Fruit fly (Drosophila melanogaster) whole organism, embryonic: Measurements from ENCODE around the gene Gk1.
A peak's percentile ranks its signal among the peaks of the same experiment; 100 is the strongest.

ENCODE experiments used
- BtbVII ChIP-seq: fragments of 200-800 bp; sonication (Bioruptor generic); optimal IDR thresholded peaks from 3 replicates; lab custom pipeline; 2017; ENCODE audit warnings: missing biosample characterization, mild to moderate bottlenecking, missing genetic modification characterization
- CG10959 ChIP-seq: fragments of 200-800 bp; sonication (Bioruptor generic); IDR thresholded peaks from 2 replicates; pipeline ENCODE4 v1.3.6; 2022; ENCODE audit warnings: missing biosample characterization, missing genetic modification characterization
- CG11560 ChIP-seq: fragments of 200-800 bp; sonication (Bioruptor generic); IDR thresholded peaks from 3 replicates; pipeline ENCODE4 v1.3.6; 2022; ENCODE audit warnings: missing biosample characterization, missing genetic modification characterization
- CG12071 ChIP-seq: fragments of 200-800 bp; sonication (Bioruptor generic); optimal IDR thresholded peaks from 3 replicates; lab custom pipeline; 2018; ENCODE audit warnings: missing biosample characterization, mild to moderate bottlenecking, missing genetic modification characterization
- CG13624 ChIP-seq: fragments of 200-800 bp; sonication (Bioruptor generic); optimal IDR thresholded peaks from 2 replicates; lab custom pipeline; 2016; ENCODE audit warnings: missing biosample characterization, missing genetic modification characterization
- CG13775 ChIP-seq: fragments of 200-800 bp; sonication (Bioruptor generic); optimal IDR thresholded peaks from 3 replicates; lab custom pipeline; 2017; ENCODE audit warnings: missing biosample characterization, mild to moderate bottlenecking, missing genetic modification characterization
- CG15514 ChIP-seq: fragments of 200-800 bp; sonication (Bioruptor generic); optimal IDR thresholded peaks from 3 replicates; lab custom pipeline; 2017; ENCODE audit warnings: missing biosample characterization, missing genetic modification characterization, mild to moderate bottlenecking, moderate library complexity, missing genetic modification reagents
- CG1603 ChIP-seq: fragments of 200-800 bp; sonication (Bioruptor generic); optimal IDR thresholded peaks from 2 replicates; lab custom pipeline; 2019; ENCODE audit warnings: missing biosample characterization, mild to moderate bottlenecking, missing genetic modification characterization, moderate library complexity
- CG17359 ChIP-seq: fragments of 200-800 bp; sonication (Bioruptor generic); optimal IDR thresholded peaks from 3 replicates; lab custom pipeline; 2018; ENCODE audit warnings: missing biosample characterization, mild to moderate bottlenecking, missing genetic modification characterization, moderate library complexity
- CG3163 ChIP-seq: fragments of 200-800 bp; sonication (Bioruptor generic); optimal IDR thresholded peaks from 3 replicates; lab custom pipeline; 2016; ENCODE audit warnings: missing biosample characterization, missing genetic modification characterization
- CG6175 ChIP-seq: fragments of 200-800 bp; sonication (Bioruptor generic); IDR thresholded peaks from 3 replicates; pipeline ENCODE4 v1.3.6; 2022; ENCODE audit warnings: missing biosample characterization, missing genetic modification characterization
- CG6813 ChIP-seq: fragments of 200-800 bp; sonication (Bioruptor generic); optimal IDR thresholded peaks from 2 replicates; lab custom pipeline; 2017; ENCODE audit warnings: missing biosample characterization, missing genetic modification characterization, mild to moderate bottlenecking, moderate library complexity, missing genetic modification reagents
- CG7839 ChIP-seq: fragments of 200-800 bp; sonication (Bioruptor generic); optimal IDR thresholded peaks from 3 replicates; lab custom pipeline; 2018; ENCODE audit warnings: missing biosample characterization, mild to moderate bottlenecking, missing genetic modification characterization, moderate library complexity
- CG8089 ChIP-seq: fragments of 200-800 bp; sonication (Bioruptor generic); optimal IDR thresholded peaks from 3 replicates; lab custom pipeline; 2016; ENCODE audit warnings: missing biosample characterization, missing genetic modification characterization
- CG8290 ChIP-seq, 3 experiments: fragments of 200-800 bp; sonication (Bioruptor generic); optimal IDR thresholded peaks; 2 replicates each; lab custom pipeline; 2016 to 2019; ENCODE audit warnings: missing biosample characterization in 3 of 3, missing genetic modification characterization in 3 of 3, mild to moderate bottlenecking in 2 of 3, moderate library complexity in 1 of 3
- CG8765 ChIP-seq: fragments of 200-800 bp; sonication (Bioruptor generic); IDR thresholded peaks from 2 replicates; pipeline ENCODE4 v1.3.6; 2022; ENCODE audit warnings: missing biosample characterization, missing genetic modification characterization
- Gsc ChIP-seq: fragments of 200-800 bp; sonication (Bioruptor generic); IDR thresholded peaks from 2 replicates; pipeline ENCODE4 v1.3.6; 2022; ENCODE audit warnings: missing biosample characterization, missing genetic modification characterization
- Hmr ChIP-seq: fragments of 200-800 bp; sonication (Bioruptor generic); optimal IDR thresholded peaks from 3 replicates; lab custom pipeline; 2017; ENCODE audit warnings: mild to moderate bottlenecking, missing biosample characterization, missing genetic modification reagents, missing genetic modification characterization
- Jarid2 ChIP-seq: fragments of 200-800 bp; sonication (Bioruptor generic); optimal IDR thresholded peaks from 3 replicates; lab custom pipeline; 2017; ENCODE audit warnings: mild to moderate bottlenecking, missing biosample characterization, missing genetic modification reagents, missing genetic modification characterization
- Med ChIP-seq: fragments of 200-800 bp; sonication (Bioruptor generic); peaks from one replicate; lab custom pipeline; 2016; ENCODE audit warnings: missing biosample characterization, missing genetic modification characterization, mild to moderate bottlenecking, inconsistent platforms, moderate library complexity
- Nf-YC ChIP-seq: fragments of 200-800 bp; optimal IDR thresholded peaks from 3 replicates; lab custom pipeline; 2019; ENCODE audit warnings: missing biosample characterization, mild to moderate bottlenecking, missing genetic modification characterization, moderate library complexity
- Optix ChIP-seq: fragments of 200-800 bp; sonication (Bioruptor generic); IDR thresholded peaks from 3 replicates; pipeline ENCODE4 v1.3.6; 2022; ENCODE audit warnings: missing biosample characterization, missing genetic modification characterization
- Pdp1 ChIP-seq, 2 experiments: fragments of 200-800 bp; sonication (Bioruptor generic); optimal IDR thresholded peaks; 3 replicates each; lab custom pipeline; 2016; ENCODE audit warnings: missing biosample characterization in 2 of 2, missing genetic modification characterization in 2 of 2, mild to moderate bottlenecking in 1 of 2, moderate library complexity in 1 of 2
- Ptx1 ChIP-seq: fragments of 200-800 bp; sonication (Bioruptor generic); IDR thresholded peaks from 2 replicates; pipeline ENCODE4 v1.3.6; 2022; ENCODE audit warnings: missing biosample characterization, missing genetic modification characterization
- Sin3A ChIP-seq: fragments of >200 bp; optimal IDR thresholded peaks from 2 replicates; lab custom pipeline; 2018
- Stat92E ChIP-seq, 3 experiments: fragments of >200 bp in 2 of 3; fragments of 200-800 bp in 1 of 3; sonication (Bioruptor generic) in 1 of 3; optimal IDR thresholded peaks; 2 replicates each; lab custom pipeline; 2017 to 2019; ENCODE audit warnings: missing biosample characterization in 3 of 3, missing genetic modification characterization in 3 of 3, mild to moderate bottlenecking in 1 of 3, moderate library complexity in 1 of 3
- Taf1 ChIP-seq: fragments of 200-800 bp; sonication (Bioruptor generic); IDR thresholded peaks from 2 replicates; pipeline ENCODE4 v1.3.6; 2022; ENCODE audit warnings: missing biosample characterization, missing genetic modification characterization
- ac ChIP-seq: fragments of 200-800 bp; sonication (Bioruptor generic); optimal IDR thresholded peaks from 3 replicates; lab custom pipeline; 2017; ENCODE audit warnings: missing biosample characterization, mild to moderate bottlenecking, missing genetic modification characterization
- ap ChIP-seq: fragments of 200-800 bp; sonication (Bioruptor generic); IDR thresholded peaks from 2 replicates; pipeline ENCODE4 v1.3.6; 2022; ENCODE audit warnings: missing biosample characterization, missing genetic modification characterization
- ato ChIP-seq: fragments of 200-800 bp; sonication (Bioruptor generic); IDR thresholded peaks from 2 replicates; pipeline ENCODE4 v1.3.6; 2022; ENCODE audit warnings: missing biosample characterization, missing genetic modification characterization; ENCODE audit not compliant: partially characterized antibody
- caup ChIP-seq: fragments of 200-800 bp; sonication (Bioruptor generic); optimal IDR thresholded peaks from 3 replicates; lab custom pipeline; 2017; ENCODE audit warnings: missing biosample characterization, mild to moderate bottlenecking, missing genetic modification characterization, moderate library complexity; ENCODE audit not compliant: severe bottlenecking
- cg ChIP-seq: fragments of 200-800 bp; sonication (Bioruptor generic); optimal IDR thresholded peaks from 3 replicates; lab custom pipeline; 2019; ENCODE audit warnings: missing biosample characterization, mild to moderate bottlenecking, missing genetic modification characterization, moderate library complexity
- chinmo ChIP-seq: fragments of 200-800 bp; sonication (Bioruptor generic); IDR thresholded peaks from 4 replicates; pipeline ENCODE4 v1.3.6; 2022; ENCODE audit warnings: missing biosample characterization, missing genetic modification characterization; ENCODE audit not compliant: partially characterized antibody
- chm ChIP-seq: fragments of 200-800 bp; sonication (Bioruptor generic); IDR thresholded peaks from 2 replicates; pipeline ENCODE4 v1.3.6; 2022; ENCODE audit warnings: missing biosample characterization, missing genetic modification characterization
- ci ChIP-seq: fragments of 200-800 bp; sonication (Bioruptor generic); IDR thresholded peaks from 3 replicates; pipeline ENCODE4 v1.3.6; 2022; ENCODE audit warnings: missing biosample characterization, missing genetic modification characterization
- corto ChIP-seq: fragments of 200-800 bp; sonication (Bioruptor generic); optimal IDR thresholded peaks from 2 replicates; lab custom pipeline; 2016; ENCODE audit warnings: missing biosample characterization, mild to moderate bottlenecking, missing genetic modification characterization, moderate library complexity
- gfzf ChIP-seq: fragments of 200-800 bp; sonication (Bioruptor generic); optimal IDR thresholded peaks from 2 replicates; lab custom pipeline; 2016; ENCODE audit warnings: missing biosample characterization, mild to moderate bottlenecking, missing genetic modification characterization, moderate library complexity
- lbe ChIP-seq: fragments of 200-800 bp; sonication (Bioruptor generic); optimal IDR thresholded peaks from 2 replicates; lab custom pipeline; 2016; ENCODE audit warnings: missing biosample characterization, mild to moderate bottlenecking, missing genetic modification characterization
- lilli ChIP-seq: fragments of 200-800 bp; sonication (Bioruptor generic); optimal IDR thresholded peaks from 3 replicates; lab custom pipeline; 2016; ENCODE audit warnings: missing biosample characterization, missing genetic modification characterization
- otp ChIP-seq: fragments of 200-800 bp; sonication (Bioruptor generic); IDR thresholded peaks from 3 replicates; pipeline ENCODE4, ENCODE4 v1.3.6; 2022; ENCODE audit warnings: missing biosample characterization, missing genetic modification characterization
- p53 ChIP-seq: fragments of 200-800 bp; sonication (Bioruptor generic); optimal IDR thresholded peaks from 2 replicates; lab custom pipeline; 2016; ENCODE audit warnings: missing biosample characterization, missing genetic modification characterization
- pho ChIP-seq: fragments of 200-800 bp; sonication (Bioruptor generic); optimal IDR thresholded peaks from 2 replicates; lab custom pipeline; 2016; ENCODE audit warnings: missing biosample characterization, missing genetic modification characterization
- ro ChIP-seq: fragments of 200-800 bp; sonication (Bioruptor generic); IDR thresholded peaks from 2 replicates; pipeline ENCODE4 v1.3.6; 2022; ENCODE audit warnings: missing biosample characterization, missing genetic modification characterization
- seq ChIP-seq: fragments of 200-800 bp; sonication (Bioruptor generic); IDR thresholded peaks from 2 replicates; pipeline ENCODE4 v1.3.6; 2022; ENCODE audit warnings: missing biosample characterization, missing genetic modification characterization
- unpg ChIP-seq: fragments of 200-800 bp; sonication (Bioruptor generic); optimal IDR thresholded peaks from 3 replicates; lab custom pipeline; 2018; ENCODE audit warnings: missing biosample characterization, mild to moderate bottlenecking, missing genetic modification characterization, moderate library complexity

Gk1 gene

dm6 chr3L:225120-225519 is 19.5 kb upstream of the Gk1 start (continued):
- TF ChIP-seq CG8290 (GFP tag; optimal IDR thresholded peaks at IDR 0.05; lab: Kevin White, UChicago) = no peak
- TF ChIP-seq CG8290 (tag; optimal IDR thresholded peaks at IDR 0.05; lab: Kevin White, UChicago) = no peak
- peak; percentile 12 for TF ChIP-seq BtbVII (GFP tag; lab: Kevin White, UChicago)
- TF ChIP-seq chinmo = peak; percentile 44; the same call in 1 of the 4 replicates
- TF ChIP-seq p53 (GFP tag; lab: Kevin White, UChicago) = peak; percentile 69
- TF ChIP-seq Pdp1 (GFP tag; optimal IDR thresholded peaks at IDR 0.05; lab: Kevin White, UChicago) = peak in 1 of 2 experiments; percentile 91
- no peak for TF ChIP-seq CG1603 (tag; lab: Kevin White, UChicago)

dm6 chr3L:224004-224951 is 18.6 kb upstream of the Gk1 start:
- peak; percentile 32 for TF ChIP-seq unpg (GFP tag; lab: Kevin White, UChicago)
- TF ChIP-seq CG13775 (GFP tag; lab: Kevin White, UChicago) = peak; percentile 29
- peak; percentile 9; the same call in 1 of the 2 replicates for TF ChIP-seq CG10959 (GFP tag; lab: Robert Waterston, UW)
- TF ChIP-seq lbe (GFP tag; lab: Kevin White, UChicago) = peak; percentile 4
- TF ChIP-seq seq (GFP tag; lab: Robert Waterston, UW) = peak; percentile 43; the same call in 1 of the 2 replicates
- TF ChIP-seq Ptx1 = no peak; the same call in 1 of the 2 replicates
- TF ChIP-seq CG17359 (tag; lab: Kevin White, UChicago) = peak; percentile 10
- peak; percentile 40 for TF ChIP-seq CG6813 (GFP tag; lab: Kevin White, UChicago)
- no peak for TF ChIP-seq Gsc (GFP tag; lab: Robert Waterston, UW)
- peak; percentile 89 for TF ChIP-seq cg
- peak; percentile 85 for TF ChIP-seq Med
- TF ChIP-seq Optix (GFP tag; lab: Robert Waterston, UW) = peak; percentile 48; the same call in 1 of the 3 replicates
- TF ChIP-seq Nf-YC (tag; lab: Kevin White, UChicago) = peak; percentile 24
- TF ChIP-seq caup (GFP tag; lab: Kevin White, UChicago) = peak; percentile 10
- peak; percentile 10; the same call in 1 of the 3 replicates for TF ChIP-seq otp (GFP tag; lab: Robert Waterston, UW)
- peak; percentile 49 for TF ChIP-seq Hmr (GFP tag; lab: Kevin White, UChicago)
- TF ChIP-seq CG13624 (GFP tag; lab: Kevin White, UChicago) = peak; percentile 83
- TF ChIP-seq Taf1 (GFP tag; lab: Robert Waterston, UW) = 0 out of 2 replicates have a peak, but pooled peaks have one; percentile 19
- TF ChIP-seq ac (GFP tag; lab: Kevin White, UChicago) = peak; percentile 17
- TF ChIP-seq ap (GFP tag; lab: Robert Waterston, UW) = peak; percentile 15; the same call in 1 of the 2 replicates
- no peak for TF ChIP-seq CG11560
- no peak for TF ChIP-seq gfzf
- no peak for TF ChIP-seq corto
- TF ChIP-seq CG3163 (GFP tag; lab: Kevin White, UChicago) = peak; percentile 20
- peak; percentile 18 for TF ChIP-seq CG15514 (GFP tag; lab: Kevin White, UChicago)
- peak; percentile 82 for TF ChIP-seq chm (GFP tag; lab: Robert Waterston, UW)
- no peak for TF ChIP-seq Sin3A
- TF ChIP-seq ro (GFP tag; lab: Robert Waterston, UW) = no peak
- peak; percentile 78 for TF ChIP-seq lilli
- TF ChIP-seq CG6175 = peak; percentile 72; the same call in 1 of the 3 replicates
- TF ChIP-seq pho = peak; percentile 34
- TF ChIP-seq Stat92E (GFP tag; optimal IDR thresholded peaks at IDR 0.05; lab: Kevin White, UChicago) = peak in 1 of 3 experiments; percentile 10
- peak; percentile 3 for TF ChIP-seq CG12071 (GFP tag; lab: Kevin White, UChicago)
- peak; percentile 73 for TF ChIP-seq Jarid2 (GFP tag; lab: Kevin White, UChicago)
- peak; percentile 4 for TF ChIP-seq CG8089 (GFP tag; lab: Kevin White, UChicago)
- TF ChIP-seq ci (GFP tag; lab: Robert Waterston, UW) = peak; percentile 55
- peak; percentile 48 for TF ChIP-seq ato
- no peak for TF ChIP-seq CG8765 (GFP tag; lab: Robert Waterston, UW)
- no peak for TF ChIP-seq CG7839 (tag; lab: Kevin White, UChicago)
